Worm (Caenorhabditis elegans) whole organism, L3 larva: ENCODE data around the gene Y57G7A.5.
"Not testable (repeated sequence)": the region's sequence is repeated elsewhere in the genome, so short reads cannot be mapped to it uniquely, and the experiment has no call there.

ENCODE experiments used
- R02D3.7 ChIP-seq: fragments of 150-350 bp; optimal IDR thresholded peaks from 2 replicates; lab custom pipeline; 2014; ENCODE audit warnings: missing biosample characterization, missing genetic modification characterization
- ZK546.5 ChIP-seq: sonication (generic microtip); optimal IDR thresholded peaks from 2 replicates; lab custom pipeline; 2017; ENCODE audit warnings: missing biosample characterization, missing genetic modification characterization
- aly-2 ChIP-seq: fragments of 150-350 bp; optimal IDR thresholded peaks from 2 replicates; lab custom pipeline; 2014; ENCODE audit warnings: missing biosample characterization, missing genetic modification characterization
- ama-1 ChIP-seq: fragments of 150-350 bp; optimal IDR thresholded peaks from 2 replicates; lab custom pipeline; 2018
- ceh-28 ChIP-seq: fragments of 150-350 bp; optimal IDR thresholded peaks from 2 replicates; lab custom pipeline; 2014; ENCODE audit warnings: missing biosample characterization, missing genetic modification reagents, missing genetic modification characterization
- ceh-82 ChIP-seq: fragments of 150-350 bp; optimal IDR thresholded peaks from 2 replicates; lab custom pipeline; 2014; ENCODE audit warnings: missing biosample characterization, missing genetic modification characterization
- daf-12 ChIP-seq: fragments of 150-350 bp; optimal IDR thresholded peaks from 2 replicates; lab custom pipeline; 2014; ENCODE audit warnings: missing biosample characterization, missing genetic modification reagents, missing genetic modification characterization
- egl-5 ChIP-seq: fragments of 150-350 bp; optimal IDR thresholded peaks from 2 replicates; lab custom pipeline; 2017; ENCODE audit warnings: missing biosample characterization, missing genetic modification reagents, missing genetic modification characterization, inconsistent platforms
- elt-2 ChIP-seq: sonication (generic microtip); optimal IDR thresholded peaks from 2 replicates; lab custom pipeline; 2016; ENCODE audit warnings: missing genetic modification reagents, mild to moderate bottlenecking, missing genetic modification characterization, missing compliant biosample characterization
- elt-3 ChIP-seq, 3 experiments: fragments of 150-350 bp in 1 of 3; sonication (generic microtip) in 2 of 3; optimal IDR thresholded peaks; 2 replicates in 2 of 3; 4 replicates in 1 of 3; lab custom pipeline; 2014 to 2017; ENCODE audit warnings: missing biosample characterization in 3 of 3, missing genetic modification characterization in 3 of 3
- eor-1 ChIP-seq, 2 experiments: fragments of 150-350 bp; optimal IDR thresholded peaks; 2 replicates each; lab custom pipeline; 2014 to 2018; ENCODE audit warnings: missing biosample characterization in 2 of 2, missing genetic modification characterization in 2 of 2
- fkh-10 ChIP-seq: sonication (generic microtip); optimal IDR thresholded peaks from 2 replicates; lab custom pipeline; 2017; ENCODE audit warnings: missing biosample characterization, missing genetic modification reagents, missing genetic modification characterization
- fkh-2 ChIP-seq: fragments of 150-350 bp; optimal IDR thresholded peaks from 2 replicates; lab custom pipeline; 2014; ENCODE audit warnings: missing biosample characterization, missing genetic modification reagents, missing genetic modification characterization
- fos-1 ChIP-seq: fragments of 150-350 bp; optimal IDR thresholded peaks from 2 replicates; lab custom pipeline; 2014; ENCODE audit warnings: missing biosample characterization, missing genetic modification characterization
- hmg-11 ChIP-seq: sonication (generic microtip); optimal IDR thresholded peaks from 2 replicates; lab custom pipeline; 2016; ENCODE audit warnings: missing genetic modification characterization, missing compliant biosample characterization
- jun-1 ChIP-seq: fragments of 150-350 bp; optimal IDR thresholded peaks from 2 replicates; lab custom pipeline; 2014; ENCODE audit warnings: missing biosample characterization, missing genetic modification reagents, missing genetic modification characterization
- lin-15B ChIP-seq: fragments of 150-350 bp; optimal IDR thresholded peaks from 2 replicates; lab custom pipeline; 2014; ENCODE audit warnings: missing biosample characterization, missing genetic modification characterization
- lin-39 ChIP-seq: fragments of 150-350 bp; optimal IDR thresholded peaks from 2 replicates; lab custom pipeline; 2018; ENCODE audit warnings: missing biosample characterization, missing genetic modification reagents, missing genetic modification characterization
- lsy-12 ChIP-seq: sonication (generic microtip); optimal IDR thresholded peaks from 2 replicates; lab custom pipeline; 2016; ENCODE audit warnings: mild to moderate bottlenecking, missing genetic modification characterization, missing compliant biosample characterization
- mdl-1 ChIP-seq: fragments of 150-350 bp; optimal IDR thresholded peaks from 2 replicates; lab custom pipeline; 2014; ENCODE audit warnings: missing biosample characterization, missing genetic modification characterization
- mml-1 ChIP-seq: fragments of 150-350 bp; sonication (generic microtip); optimal IDR thresholded peaks from 3 replicates; lab custom pipeline; 2014; ENCODE audit warnings: missing biosample characterization, missing genetic modification characterization
- nhr-23 ChIP-seq: fragments of 150-350 bp; optimal IDR thresholded peaks from 2 replicates; lab custom pipeline; 2014; ENCODE audit warnings: missing biosample characterization, missing genetic modification reagents, missing genetic modification characterization
- nhr-237 ChIP-seq: fragments of 150-350 bp; optimal IDR thresholded peaks from 2 replicates; lab custom pipeline; 2014; ENCODE audit warnings: missing biosample characterization, missing genetic modification characterization
- nhr-43 ChIP-seq: sonication (generic microtip); optimal IDR thresholded peaks from 2 replicates; lab custom pipeline; 2016; ENCODE audit warnings: mild to moderate bottlenecking, missing genetic modification characterization, missing compliant biosample characterization; ENCODE audit not compliant: poor library complexity, severe bottlenecking
- nhr-76 ChIP-seq: fragments of 150-350 bp; sonication (generic microtip); optimal IDR thresholded peaks from 5 replicates; lab custom pipeline; 2014; ENCODE audit warnings: missing biosample characterization, missing genetic modification characterization
- nhr-77 ChIP-seq: fragments of 150-350 bp; optimal IDR thresholded peaks from 2 replicates; lab custom pipeline; 2014; ENCODE audit warnings: missing biosample characterization, missing genetic modification characterization
- pqm-1 ChIP-seq: fragments of 150-350 bp; optimal IDR thresholded peaks from 2 replicates; lab custom pipeline; 2017; ENCODE audit warnings: missing biosample characterization, missing genetic modification characterization, inconsistent platforms
- sea-2 ChIP-seq: fragments of 150-350 bp; sonication (generic microtip); optimal IDR thresholded peaks from 4 replicates; lab custom pipeline; 2014; ENCODE audit warnings: missing biosample characterization, missing genetic modification reagents, missing genetic modification characterization
- skn-1 ChIP-seq: fragments of 150-350 bp; optimal IDR thresholded peaks from 2 replicates; lab custom pipeline; 2014; ENCODE audit warnings: missing biosample characterization, missing genetic modification characterization
- snpc-4 ChIP-seq: fragments of 150-350 bp; optimal IDR thresholded peaks from 2 replicates; lab custom pipeline; 2014; ENCODE audit warnings: missing biosample characterization, missing genetic modification characterization
- tbx-2 ChIP-seq: sonication (generic microtip); optimal IDR thresholded peaks from 2 replicates; lab custom pipeline; 2016; ENCODE audit warnings: mild to moderate bottlenecking, missing genetic modification characterization, missing compliant biosample characterization
- zag-1 ChIP-seq: fragments of 150-350 bp; optimal IDR thresholded peaks from 2 replicates; lab custom pipeline; 2014; ENCODE audit warnings: missing biosample characterization, missing genetic modification characterization
- ztf-11 ChIP-seq: fragments of 150-350 bp; optimal IDR thresholded peaks from 2 replicates; lab custom pipeline; 2014; ENCODE audit warnings: missing biosample characterization, missing genetic modification characterization

Y57G7A.5 gene

DNA sequence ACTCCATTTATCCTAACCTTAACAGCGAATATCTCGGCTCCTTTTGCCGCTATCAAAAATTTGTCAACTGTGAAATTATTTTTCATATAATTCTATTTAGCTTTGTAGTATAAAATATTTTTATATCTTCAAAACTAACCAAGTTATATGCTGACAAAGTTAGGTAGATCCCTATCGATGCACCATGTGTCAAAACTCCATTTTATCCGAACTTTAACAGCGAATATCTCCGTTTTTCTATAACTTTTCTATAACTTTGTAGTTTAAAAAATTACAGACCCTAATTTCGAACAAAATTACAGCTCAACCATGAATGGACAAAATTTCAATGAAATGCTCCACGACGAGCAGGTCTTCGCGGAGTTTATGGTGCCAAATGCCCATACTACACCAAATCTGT, 20.4 kb upstream of the Y57G7A.5 start, which contains the start of gene Y57G7A.2:
Gene Y57G7A.2, plus strand, starts transcription at position 301 of the 400 bp plus-strand sequence.
- TF ChIP-seq mdl-1 (tag; lab: Kevin White, UChicago) (no peak), ztf-11 (no peak), ceh-82 (no peak)
- TF ChIP-seq, all 47 proteins: peak for 0

DNA sequence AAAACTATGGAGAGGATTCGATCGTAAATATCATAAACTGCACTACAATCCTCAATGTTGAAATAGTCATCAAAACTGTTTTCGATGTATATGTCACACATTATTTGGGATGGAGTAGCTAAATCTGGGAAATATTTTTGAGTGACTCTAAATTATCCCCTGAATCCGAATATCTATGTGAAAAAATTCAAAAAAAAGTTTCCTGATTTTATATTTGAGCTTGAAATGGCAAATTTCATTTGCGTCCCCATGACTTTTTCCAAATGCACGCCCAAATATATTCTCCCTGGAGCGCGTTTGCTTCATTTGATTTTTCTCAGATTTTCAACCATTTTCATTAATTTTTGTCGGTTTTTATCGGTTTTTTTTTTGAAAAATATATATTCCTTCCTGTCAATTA, 17.8 kb upstream of the Y57G7A.5 start, which contains the start of gene srz-64:
Gene srz-64, minus strand, starts transcription at position 101 of the 400 bp plus-strand sequence.
- no peak for TF ChIP-seq nhr-23 (tag; lab: Kevin White, UChicago)
- TF ChIP-seq ceh-28, result no peak
- TF ChIP-seq fkh-10, result no peak
- TF ChIP-seq nhr-237 (tag; lab: Kevin White, UChicago), result no peak
- no peak for TF ChIP-seq jun-1 (tag; lab: Kevin White, UChicago)
- no peak for TF ChIP-seq lin-15B (tag; lab: Kevin White, UChicago)
- TF ChIP-seq fkh-2 (tag; lab: Kevin White, UChicago), result no peak
- no peak for TF ChIP-seq zag-1 (tag; lab: Kevin White, UChicago)
- no peak for TF ChIP-seq tbx-2 (tag; lab: Kevin White, UChicago)
- no peak for TF ChIP-seq elt-2 (tag; lab: Kevin White, UChicago)
- no peak for TF ChIP-seq elt-3 (tag; optimal IDR thresholded peaks at IDR 0.05; lab: Kevin White, UChicago)
- TF ChIP-seq, all 47 proteins: peak for 0

DNA sequence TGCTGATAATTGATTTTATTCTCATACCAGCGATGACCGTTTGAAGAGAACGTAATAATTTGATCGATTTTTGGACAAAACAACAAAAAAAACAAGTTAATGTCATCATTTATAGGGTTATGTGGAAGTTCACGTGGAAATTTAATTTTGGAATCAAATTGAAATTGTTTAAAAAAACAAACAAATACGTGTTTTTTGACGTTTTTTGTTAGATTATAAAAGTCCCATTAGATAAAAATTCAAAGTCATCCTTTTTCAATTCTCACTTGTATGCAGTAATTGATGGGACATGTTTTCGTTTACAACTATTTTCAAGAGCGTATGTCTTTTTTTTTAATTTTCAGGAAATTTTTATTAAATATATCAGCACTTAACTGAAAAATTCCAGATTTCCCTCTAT, 10.2 kb upstream of the Y57G7A.5 start, which contains the start of the genes Y57G7A.6 and Y57G7A.3:
Gene Y57G7A.6, minus strand, starts transcription at position 101 of the 400 bp plus-strand sequence.
Gene Y57G7A.3, plus strand, starts transcription at position 269 of the 400 bp plus-strand sequence.
- no peak for TF ChIP-seq pqm-1 (tag; lab: Kevin White, UChicago)

DNA sequence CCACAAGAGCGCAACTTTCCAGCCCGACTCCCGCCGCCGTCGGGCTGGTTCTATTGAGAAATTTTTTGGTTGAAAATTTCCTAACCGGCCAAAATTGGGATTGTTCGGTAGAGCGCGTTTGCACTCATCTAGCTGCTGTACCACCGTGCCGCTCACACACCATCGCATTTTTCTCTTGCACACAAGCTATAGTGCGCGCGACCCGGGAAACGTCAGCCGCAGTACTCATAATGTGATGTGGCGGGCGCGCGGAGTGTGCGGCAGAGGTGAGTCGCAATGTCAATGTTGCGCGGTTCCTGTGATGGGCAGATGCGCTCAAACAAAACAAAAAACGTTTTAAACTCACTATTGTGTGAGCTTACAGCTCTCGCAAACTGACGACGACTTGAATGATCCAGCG, 9.6 kb upstream of the Y57G7A.5 start:
- TF ChIP-seq pqm-1 (tag; lab: Kevin White, UChicago) (no peak), nhr-23 (tag; lab: Kevin White, UChicago) (no peak), lin-15B (tag; lab: Kevin White, UChicago) (no peak), snpc-4 (tag; lab: Kevin White, UChicago) (no peak), fkh-2 (tag; lab: Kevin White, UChicago) (no peak), ztf-11 (no peak), nhr-43 (tag; lab: Kevin White, UChicago) (no peak), ceh-28 (no peak), egl-5 (tag; lab: Kevin White, UChicago) (no peak), nhr-77 (tag; lab: Kevin White, UChicago) (no peak)

DNA sequence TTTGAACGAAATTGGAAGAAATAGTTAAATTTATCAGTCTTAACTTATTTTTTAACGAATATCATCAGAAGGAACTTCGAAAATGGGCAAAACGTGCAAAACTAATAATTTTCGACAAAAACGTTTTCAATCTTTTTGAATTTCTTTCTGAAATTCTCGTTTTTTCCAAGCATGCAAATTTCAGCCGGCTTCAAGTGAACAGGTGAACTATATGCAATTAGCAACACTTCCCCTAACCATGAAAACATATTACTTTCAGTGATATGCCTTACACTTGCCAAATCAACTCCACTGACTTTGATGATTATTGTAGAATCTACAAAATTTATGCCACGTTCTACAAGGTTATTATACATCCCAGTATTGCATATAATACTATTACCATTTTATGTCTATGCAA, 3.0 kb upstream of the Y57G7A.5 start, which contains the start of gene srz-63:
Gene srz-63, plus strand, starts transcription at position 301 of the 400 bp plus-strand sequence.
- not testable (repeated sequence) for TF ChIP-seq sea-2 (GFP tag; lab: Kevin White, UChicago); lsy-12 (tag; lab: Kevin White, UChicago); snpc-4 (tag; lab: Kevin White, UChicago)
- TF ChIP-seq, all 47 proteins: peak for 0; not testable (repeated sequence) for 47

DNA sequence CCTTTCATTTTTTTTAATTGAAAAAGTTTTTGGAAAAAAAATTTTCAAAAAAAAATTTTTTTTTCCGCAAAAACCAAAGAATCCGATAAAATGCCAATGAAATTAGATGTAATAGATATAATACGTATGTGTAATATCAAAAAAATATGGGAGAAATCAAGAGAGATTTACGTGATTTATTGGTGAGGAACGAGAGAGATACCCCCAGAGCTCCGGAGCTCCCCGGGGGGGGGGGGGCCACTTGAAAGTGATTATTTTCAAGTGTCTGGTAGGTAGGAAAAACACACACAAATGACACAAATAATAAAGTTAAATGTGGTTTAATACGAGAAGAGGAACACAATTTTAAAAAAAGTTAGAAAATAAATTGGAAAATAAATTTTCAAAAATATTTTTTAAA, 1.4 kb upstream of the Y57G7A.5 start, which contains the start of gene Y57G7A.11:
Gene Y57G7A.11, minus strand, starts transcription at position 101 of the 400 bp plus-strand sequence.
- TF ChIP-seq lin-39 (no peak), eor-1 (tag; optimal IDR thresholded peaks at IDR 0.05; lab: Kevin White, UChicago) (no peak)

DNA sequence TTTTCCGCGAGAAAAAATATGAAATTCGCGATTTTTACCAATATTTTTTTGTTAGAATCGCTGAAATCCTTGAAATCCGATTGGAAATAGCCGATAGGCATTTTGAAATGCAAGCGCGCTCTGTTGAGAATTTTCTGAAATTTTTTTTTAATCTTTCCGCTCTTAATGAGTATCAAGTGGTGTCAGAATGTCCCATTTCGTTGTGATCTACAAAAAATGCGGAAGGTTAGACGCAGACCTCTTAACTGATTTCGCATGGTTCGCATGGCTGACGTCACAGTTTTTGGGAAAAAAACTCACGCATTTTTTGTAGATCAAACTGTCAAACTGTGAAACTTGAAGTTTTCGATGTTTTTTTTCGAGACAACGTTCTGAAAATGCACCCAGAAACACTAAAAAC, 3.5 kb downstream of the Y57G7A.5 start, which contains the start of gene srw-66:
Gene srw-66, minus strand, starts transcription at position 101 of the 400 bp plus-strand sequence.
- TF ChIP-seq mdl-1 (tag; lab: Kevin White, UChicago) (no peak), ama-1 (lab: Kevin White, UChicago) (no peak), mml-1 (tag; lab: Kevin White, UChicago) (no peak), R02D3.7 (tag; lab: Kevin White, UChicago) (no peak), ceh-82 (no peak), elt-3 (tag; optimal IDR thresholded peaks at IDR 0.05; lab: Kevin White, UChicago) (no peak), ZK546.5 (tag; lab: Kevin White, UChicago) (no peak), nhr-23 (tag; lab: Kevin White, UChicago) (no peak), hmg-11 (no peak), zag-1 (tag; lab: Kevin White, UChicago) (no peak), nhr-76 (tag; lab: Kevin White, UChicago) (no peak), aly-2 (tag; lab: Kevin White, UChicago) (no peak), skn-1 (no peak), fos-1 (no peak), nhr-77 (tag; lab: Kevin White, UChicago) (no peak), pqm-1 (tag; lab: Kevin White, UChicago) (no peak), lin-15B (tag; lab: Kevin White, UChicago) (no peak), elt-2 (tag; lab: Kevin White, UChicago) (no peak), daf-12 (tag; lab: Kevin White, UChicago) (no peak), fkh-2 (tag; lab: Kevin White, UChicago) (no peak)
